Fruit fly (Drosophila melanogaster): ENCODE data around the gene CG6432.

Gene CG6432

DNA sequence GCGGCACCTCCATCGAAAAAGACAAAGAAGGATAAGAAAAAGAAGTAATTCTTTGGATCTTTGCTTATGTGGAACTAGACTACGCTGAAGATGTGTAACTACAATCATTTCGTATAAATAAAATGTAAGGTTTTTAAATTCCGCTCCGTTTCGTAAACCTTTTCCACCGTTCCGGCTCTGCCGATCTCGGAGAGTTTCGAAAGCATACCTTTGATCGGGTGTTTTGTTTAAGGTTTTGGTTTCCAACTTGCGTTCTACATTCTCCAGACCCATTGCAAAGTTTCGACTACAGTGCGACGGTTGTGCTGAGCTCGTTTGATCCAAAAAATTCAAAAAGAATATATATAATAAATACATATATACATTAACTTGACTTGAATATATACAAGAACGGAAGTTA, at the start of gene CG6432:
TSS of gene CG6432 (plus strand) at position 301 of the 400 bp plus-strand sequence.
- no peak for TF ChIP-seq CG17801 (GFP tag; optimal IDR thresholded peaks at IDR 0.05; ENCODE audit: partially characterized antibody)

DNA sequence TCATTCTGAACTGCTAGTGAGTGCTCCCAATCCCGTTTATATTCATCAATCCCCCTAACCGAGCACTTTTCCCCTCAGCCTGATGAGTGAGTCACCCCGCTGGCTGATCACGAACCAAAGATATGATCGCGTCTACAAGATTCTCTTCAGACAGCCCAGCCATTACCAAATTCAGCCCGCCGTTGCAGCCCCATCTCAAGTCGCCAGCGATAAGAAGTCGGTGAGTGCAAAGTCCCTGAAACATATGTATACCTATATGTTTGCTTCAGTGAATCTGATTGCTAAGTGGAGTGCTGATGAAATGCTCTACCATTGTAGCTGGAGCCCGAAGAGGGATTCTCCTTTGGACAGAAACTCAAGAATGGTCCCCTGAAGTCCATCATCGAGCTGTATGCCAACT, 49.6 kb upstream of the CG6432 start:
- TF ChIP-seq CG17801 (GFP tag; optimal IDR thresholded peaks at IDR 0.05; ENCODE audit: partially characterized antibody), result no peak

DNA sequence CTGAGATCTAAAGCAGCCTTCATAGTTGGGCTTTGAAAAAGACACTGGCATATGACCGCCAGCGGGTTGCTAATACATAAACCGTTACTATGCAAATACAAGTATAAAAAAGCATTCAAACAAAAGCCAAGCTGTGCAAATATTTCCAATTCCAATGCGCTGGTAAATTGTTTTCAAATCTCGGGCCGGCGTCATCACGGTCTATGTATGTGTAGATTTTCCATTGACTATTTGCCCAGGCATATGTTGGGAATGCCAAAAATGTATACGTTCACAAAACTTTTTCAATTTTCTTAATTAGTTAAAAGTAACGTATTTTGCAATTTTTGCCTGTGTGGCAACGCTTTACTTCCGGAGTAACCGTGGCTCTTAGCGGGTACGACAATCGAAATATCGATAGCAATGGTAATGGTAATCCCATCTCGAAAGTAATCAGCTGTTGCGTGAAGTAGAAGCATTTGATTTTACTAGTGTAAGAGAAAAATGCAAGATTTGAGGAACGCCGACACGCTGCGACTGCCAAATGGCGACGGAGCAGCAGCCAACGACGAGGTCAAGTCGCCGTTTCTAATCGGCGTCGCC, 46.9 kb upstream of the CG6432 start, which contains the start of the genes CG34290 and Uck:
TSS of gene CG34290 (minus strand) at position 51 of the 582 bp plus-strand sequence.
TSS of gene Uck (plus strand) at position 405 of the 582 bp plus-strand sequence.
- peak; percentile 73 for TF ChIP-seq CG17801 (GFP tag; optimal IDR thresholded peaks at IDR 0.05; ENCODE audit: partially characterized antibody)

DNA sequence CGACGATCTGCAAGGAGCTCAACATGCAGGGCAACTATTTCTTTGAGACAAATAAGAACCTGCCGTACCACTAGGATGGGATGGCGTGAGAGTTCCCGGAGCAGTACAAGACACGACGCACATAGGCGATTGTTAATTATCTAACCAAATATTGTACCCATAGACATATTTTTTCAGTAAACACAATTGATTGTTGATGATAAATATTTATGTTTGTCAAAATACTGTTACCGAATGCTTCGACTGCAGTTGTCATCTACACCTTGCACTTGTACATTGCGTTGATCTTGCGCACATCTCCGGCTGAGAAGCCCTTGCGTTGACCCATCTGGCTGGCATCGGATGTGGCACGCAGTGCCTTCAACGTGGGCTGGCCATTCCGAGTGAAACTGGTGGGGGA, 43.6 kb upstream of the CG6432 start:
- no peak for TF ChIP-seq CG17801 (GFP tag; optimal IDR thresholded peaks at IDR 0.05; ENCODE audit: partially characterized antibody)

DNA sequence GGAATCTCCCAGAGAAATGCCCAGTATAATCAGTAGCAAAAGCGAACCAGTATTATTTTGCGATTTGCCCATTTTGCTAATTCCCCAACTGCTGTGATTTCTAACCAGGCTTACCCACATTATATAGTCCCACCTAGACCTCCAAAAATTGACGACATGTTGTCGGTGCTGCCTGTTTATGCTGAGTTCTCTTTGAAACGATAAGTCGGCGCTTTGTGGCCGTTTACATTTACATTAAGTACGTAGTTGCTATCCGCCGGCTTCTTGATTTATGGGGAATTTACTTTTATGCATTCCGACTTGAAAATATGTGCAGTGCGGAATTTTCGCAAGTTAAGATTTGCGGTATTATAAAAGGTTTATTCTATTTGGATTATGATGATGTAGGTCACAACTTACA, 42.4 kb upstream of the CG6432 start, which contains the start of gene CG5715:
TSS of gene CG5715 (minus strand) at position 101 of the 400 bp plus-strand sequence.
- TF ChIP-seq CG17801 (GFP tag; optimal IDR thresholded peaks at IDR 0.05; ENCODE audit: partially characterized antibody), result no peak

DNA sequence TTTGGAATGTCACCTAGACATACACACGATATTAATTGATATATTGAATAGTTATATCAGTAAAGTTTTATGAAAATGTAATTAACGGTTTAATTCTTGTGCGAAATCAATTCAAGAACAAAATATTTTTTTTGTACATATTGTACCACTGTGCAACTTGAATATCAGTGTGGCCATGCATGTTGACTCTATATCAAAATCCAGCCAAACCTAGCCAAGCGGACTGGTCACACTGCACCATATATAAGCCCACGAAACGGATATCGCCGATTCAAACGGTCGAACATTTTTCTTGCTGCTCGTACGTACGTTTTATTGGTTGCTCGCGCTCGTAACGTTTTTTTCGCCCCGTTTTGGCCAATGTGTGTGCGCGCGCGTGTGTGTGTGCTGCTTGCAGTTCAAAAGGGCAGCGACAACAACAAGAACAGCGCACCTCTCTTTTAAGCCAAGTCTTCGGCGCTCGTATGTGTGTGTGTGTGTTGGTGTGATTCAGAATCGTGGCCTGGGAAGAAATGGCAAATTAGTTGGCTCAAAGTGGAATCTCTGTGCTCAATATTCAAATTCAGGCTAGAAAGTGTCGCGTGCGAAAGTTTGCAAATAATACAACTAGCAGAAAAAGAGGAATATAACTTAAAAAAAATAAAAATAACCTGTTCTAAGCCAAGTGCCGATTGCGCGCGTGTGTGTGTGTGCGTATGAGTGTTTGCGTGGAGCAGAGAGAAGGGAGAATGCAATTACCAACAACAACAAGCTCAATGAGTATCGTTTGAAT, 41.8 kb upstream of the CG6432 start, which contains the start of gene crb:
TSS of gene crb (plus strand) at position 295 of the 772 bp plus-strand sequence.
- TF ChIP-seq CG17801 (GFP tag; optimal IDR thresholded peaks at IDR 0.05; ENCODE audit: partially characterized antibody), result peak; percentile 76

DNA sequence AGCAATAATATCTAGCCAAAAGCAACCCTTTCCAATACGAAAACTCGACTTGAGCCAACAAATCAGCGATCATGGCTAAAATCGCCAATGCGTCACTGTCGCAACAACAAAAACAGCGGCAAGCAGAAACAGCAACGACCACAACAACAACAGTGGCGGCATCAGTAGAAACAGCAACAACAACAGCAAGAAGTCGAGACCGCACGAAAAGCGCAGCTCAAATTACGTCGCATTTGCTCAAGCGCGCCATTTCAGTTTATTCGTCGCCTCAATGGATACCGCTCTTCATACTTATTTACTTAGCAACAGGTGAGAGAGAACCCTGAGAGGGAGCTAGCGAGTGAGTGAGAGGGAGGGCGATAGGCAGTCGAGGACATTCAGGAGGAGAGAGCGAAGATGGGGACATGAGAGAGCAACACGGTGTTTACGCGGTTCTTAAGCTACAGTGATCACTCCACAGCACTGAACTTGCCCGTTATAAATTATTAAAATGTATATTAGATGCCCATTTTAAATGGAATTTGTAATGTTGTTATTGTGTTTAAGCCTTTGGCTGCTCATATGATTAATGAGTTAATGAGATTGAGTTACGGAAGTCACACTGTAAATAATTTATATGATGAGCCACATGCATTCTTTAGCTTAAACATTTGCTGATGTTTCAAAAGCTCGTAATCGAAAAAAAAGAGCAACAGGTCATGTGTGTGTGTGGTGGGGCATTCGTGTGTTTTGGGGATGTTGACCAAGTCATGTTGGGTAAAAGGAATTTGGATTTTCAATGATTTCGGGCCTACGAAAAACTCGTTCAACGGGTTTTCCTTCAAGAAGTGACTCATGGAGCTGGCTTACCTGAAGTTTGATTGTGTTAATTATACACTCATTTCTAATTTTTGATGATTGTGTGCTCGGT, 40.9 kb upstream of the CG6432 start:
- peak; percentile 95 for TF ChIP-seq CG17801 (GFP tag; optimal IDR thresholded peaks at IDR 0.05; ENCODE audit: partially characterized antibody)

DNA sequence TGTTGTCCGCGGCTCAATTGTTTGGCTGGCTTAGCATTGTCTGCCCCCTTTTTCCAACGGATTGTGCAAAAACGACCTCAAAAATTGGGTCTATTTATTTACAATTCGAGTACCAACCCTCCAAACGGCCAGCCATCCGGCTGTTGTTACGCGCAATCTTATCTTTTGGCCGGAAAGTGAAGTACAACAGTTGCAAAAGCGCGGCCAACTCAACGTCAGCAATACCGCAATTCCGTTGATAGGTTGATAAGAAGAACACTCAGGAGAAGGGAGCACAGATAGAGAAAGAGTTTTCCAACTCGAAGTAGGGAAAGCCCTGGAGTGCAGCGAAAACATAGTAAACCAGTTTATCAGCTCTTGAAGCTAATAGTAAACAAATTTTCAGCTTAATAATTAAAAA, 39.8 kb upstream of the CG6432 start:
- TF ChIP-seq CG17801 (GFP tag; optimal IDR thresholded peaks at IDR 0.05; ENCODE audit: partially characterized antibody), result no peak

DNA sequence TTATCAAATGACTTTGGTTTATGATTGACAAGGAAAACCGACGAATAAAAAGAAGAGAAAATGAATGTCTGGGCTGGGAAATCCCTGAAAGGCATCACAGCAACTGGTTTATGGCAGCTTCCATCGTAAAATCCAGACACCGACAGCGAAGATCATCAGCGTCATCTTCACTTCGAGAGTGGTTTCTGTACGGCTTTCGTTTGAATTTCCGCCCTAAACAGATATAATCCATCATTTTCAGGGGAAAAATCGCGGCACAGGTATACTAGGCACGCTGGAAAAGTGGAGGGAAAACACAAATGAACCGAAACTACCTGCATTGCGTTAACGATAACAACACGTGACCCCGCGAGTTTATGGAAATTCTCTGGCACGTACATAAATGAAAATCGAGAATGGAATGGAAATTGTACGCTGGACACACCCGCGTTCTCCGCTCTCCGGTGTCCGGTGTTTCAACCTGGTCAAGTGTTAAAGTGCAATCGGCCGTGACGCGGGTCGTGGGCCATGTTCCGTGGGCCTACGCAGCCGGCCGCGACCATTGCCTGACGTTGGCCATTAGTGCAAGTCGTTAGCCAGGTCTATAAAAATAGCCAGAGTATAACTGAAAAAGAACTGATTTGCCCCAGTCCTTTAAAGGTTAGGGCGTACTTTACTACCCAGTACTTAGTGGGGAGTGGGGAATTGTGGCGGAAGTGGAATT, 39.1 kb upstream of the CG6432 start:
- TF ChIP-seq CG17801 (GFP tag; optimal IDR thresholded peaks at IDR 0.05; ENCODE audit: partially characterized antibody), result no peak

DNA sequence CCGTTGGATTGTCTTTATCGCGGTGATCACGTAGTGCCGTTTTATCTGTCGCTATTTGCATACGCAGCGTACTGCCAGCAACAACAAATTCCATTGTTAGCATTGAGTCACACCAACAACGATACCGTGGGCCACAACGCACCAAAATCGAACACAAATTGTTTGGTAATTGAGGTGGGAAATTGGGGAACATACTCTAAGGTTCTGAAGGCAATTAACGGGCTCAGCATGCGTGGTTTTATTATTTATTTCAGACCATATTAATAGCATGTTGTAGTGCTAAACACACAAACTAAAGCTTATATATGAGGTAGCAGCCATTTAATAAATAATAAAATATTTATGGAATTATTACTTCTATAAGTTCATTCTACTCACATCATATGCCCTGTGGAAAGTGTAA, 38.2 kb upstream of the CG6432 start:
- no peak for TF ChIP-seq CG17801 (GFP tag; optimal IDR thresholded peaks at IDR 0.05; ENCODE audit: partially characterized antibody)

DNA sequence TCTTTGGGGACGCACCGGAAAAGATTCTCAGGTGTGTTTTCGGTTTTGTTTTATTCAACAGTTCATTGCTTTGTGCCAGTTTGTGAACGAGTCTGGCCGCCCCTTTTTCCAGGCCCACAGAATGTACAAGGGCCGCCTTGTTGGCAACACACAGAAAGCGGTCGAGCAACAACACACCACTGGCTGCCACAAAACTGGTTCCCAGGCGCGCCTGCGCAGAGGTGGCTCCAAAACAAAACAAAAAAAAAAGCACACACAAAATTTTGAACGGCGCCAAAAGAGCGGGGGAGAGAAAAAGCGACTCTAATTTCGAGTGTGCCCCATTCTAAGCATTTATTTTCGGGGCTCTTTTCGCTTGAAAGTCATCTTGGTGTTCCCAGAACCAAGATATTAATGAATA, 37.6 kb upstream of the CG6432 start:
- TF ChIP-seq CG17801 (GFP tag; optimal IDR thresholded peaks at IDR 0.05; ENCODE audit: partially characterized antibody), result no peak

DNA sequence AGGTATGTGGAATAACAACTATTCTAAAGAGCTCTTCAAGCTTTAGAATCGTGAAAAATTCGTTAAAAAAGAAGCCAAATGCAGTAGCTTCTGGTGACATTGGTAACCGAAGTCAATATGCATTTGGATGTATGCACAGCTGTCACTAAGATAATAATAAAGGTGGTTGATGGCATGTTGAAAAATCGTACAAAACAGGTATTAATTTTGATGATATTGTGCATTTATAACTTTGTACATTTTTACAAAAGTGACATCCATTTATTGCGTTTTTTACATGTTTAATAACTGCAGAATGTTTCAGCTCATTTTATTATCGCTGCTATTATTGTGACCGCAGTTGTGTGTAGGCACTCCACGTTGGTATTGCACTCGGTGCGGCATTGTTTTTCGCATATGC, 35.2 kb upstream of the CG6432 start:
- TF ChIP-seq CG17801 (GFP tag; optimal IDR thresholded peaks at IDR 0.05; ENCODE audit: partially characterized antibody), result peak; percentile 52

DNA sequence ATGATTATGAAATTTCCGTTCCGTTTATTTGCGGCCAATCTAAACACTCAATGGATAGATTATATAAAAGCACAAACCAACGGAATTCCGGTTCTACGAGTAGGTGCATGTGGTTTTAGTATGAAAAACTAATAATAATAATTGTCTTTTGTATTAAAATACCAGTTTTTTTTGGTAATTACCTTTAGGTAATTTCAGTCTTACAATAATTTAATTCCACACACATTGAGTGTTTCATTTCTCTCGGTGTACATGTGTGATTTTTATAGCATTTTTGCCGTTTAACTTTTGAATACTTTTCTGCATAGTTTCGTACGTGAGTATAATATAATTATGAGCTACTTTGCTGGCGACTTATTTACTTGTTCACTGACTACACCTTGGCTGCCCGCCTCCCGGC, 33.7 kb upstream of the CG6432 start:
- peak; percentile 43 for TF ChIP-seq CG17801 (GFP tag; optimal IDR thresholded peaks at IDR 0.05; ENCODE audit: partially characterized antibody)

DNA sequence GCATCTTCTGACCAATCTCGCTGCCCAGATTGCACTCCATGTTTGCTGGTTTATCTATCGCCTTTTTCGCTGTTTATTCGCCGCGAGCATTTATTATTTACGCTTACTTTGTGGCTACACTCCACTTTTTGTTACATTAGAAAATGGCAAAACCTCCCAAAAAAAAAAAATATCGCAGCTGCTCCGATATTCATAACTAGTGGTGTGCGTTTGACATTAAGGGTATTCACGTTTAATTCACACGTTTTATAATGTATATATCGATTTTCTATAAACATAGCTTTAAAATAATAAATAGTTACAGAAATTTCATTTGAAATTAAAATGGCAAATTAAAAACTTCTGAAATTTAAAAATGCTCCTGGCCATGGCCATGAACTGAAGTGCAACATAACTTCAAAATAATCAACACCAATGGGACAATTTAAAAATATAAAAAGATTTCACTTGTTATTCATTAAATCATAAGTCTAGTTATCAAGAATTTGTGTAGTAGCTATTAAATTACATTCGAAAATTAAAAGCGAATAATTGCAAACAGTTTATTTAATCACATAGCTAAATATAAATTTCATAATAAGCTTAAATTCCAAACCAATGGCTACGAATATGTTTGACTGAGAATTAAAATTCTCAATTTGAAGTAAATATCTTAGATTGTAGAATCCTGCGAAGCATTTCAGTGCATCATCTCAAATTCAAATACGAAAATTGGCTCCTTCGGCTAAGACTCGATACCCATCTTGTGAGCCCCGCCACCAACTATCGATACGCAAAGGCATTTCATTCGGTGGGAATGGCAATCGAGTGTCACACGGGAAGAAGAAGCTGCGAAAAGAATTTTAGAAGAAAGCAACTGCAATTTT, 18.3 kb upstream of the CG6432 start, which contains the start of the genes Nab2 and BRWD3:
TSS of gene Nab2 (minus strand) at position 203 of the 866 bp plus-strand sequence.
TSS of gene BRWD3 (plus strand) at position 784 of the 866 bp plus-strand sequence.
- peak; percentile 17 for TF ChIP-seq CG17801 (GFP tag; optimal IDR thresholded peaks at IDR 0.05; ENCODE audit: partially characterized antibody)
